Fruit fly (Drosophila melanogaster) whole organism, pupa: ENCODE data around the gene Nse1.

Experiments used
- CG10348 ChIP-seq: fragments of 200-800 bp; sonication (Bioruptor generic); IDR thresholded peaks from 2 replicates; pipeline ENCODE4 v1.3.6; 2022; ENCODE audit warnings: missing biosample characterization, missing genetic modification characterization
- CG12605 ChIP-seq: fragments of 200-800 bp; sonication (Bioruptor generic); IDR thresholded peaks from 2 replicates; pipeline ENCODE4 v1.3.6; 2022; ENCODE audit warnings: missing biosample characterization, missing genetic modification characterization
- CG13204 ChIP-seq: fragments of 200-800 bp; sonication (Bioruptor generic); optimal IDR thresholded peaks from 2 replicates; lab custom pipeline; 2018; ENCODE audit warnings: missing biosample characterization, mild to moderate bottlenecking, missing genetic modification characterization, moderate library complexity
- CG14655 ChIP-seq: fragments of 200-800 bp; sonication (Bioruptor generic); optimal IDR thresholded peaks from 3 replicates; lab custom pipeline; 2017; ENCODE audit warnings: mild to moderate bottlenecking, missing biosample characterization, missing genetic modification reagents, missing genetic modification characterization
- CG15710 ChIP-seq: fragments of 200-800 bp; sonication (Bioruptor generic); optimal IDR thresholded peaks from 2 replicates; lab custom pipeline; 2018; ENCODE audit warnings: missing biosample characterization, mild to moderate bottlenecking, missing genetic modification characterization, moderate library complexity
- CG17806 ChIP-seq: fragments of 200-800 bp; sonication (Bioruptor generic); optimal IDR thresholded peaks from 2 replicates; lab custom pipeline; 2018; ENCODE audit warnings: missing biosample characterization, mild to moderate bottlenecking, missing genetic modification characterization, moderate library complexity
- CG32121 ChIP-seq: fragments of 200-800 bp; sonication (Bioruptor generic); IDR thresholded peaks from 2 replicates; pipeline ENCODE4 v1.3.6; 2022; ENCODE audit warnings: missing biosample characterization, missing genetic modification characterization
- CG34367 ChIP-seq: fragments of 200-800 bp; sonication (Bioruptor generic); optimal IDR thresholded peaks from 2 replicates; lab custom pipeline; 2018; ENCODE audit warnings: missing biosample characterization, mild to moderate bottlenecking, missing genetic modification characterization
- CG4496 ChIP-seq: fragments of 200-800 bp; sonication (Bioruptor generic); IDR thresholded peaks from 3 replicates; pipeline ENCODE4 v1.3.6; 2022; ENCODE audit warnings: missing biosample characterization, missing genetic modification characterization
- CG8159 ChIP-seq: fragments of 200-800 bp; sonication (Bioruptor generic); optimal IDR thresholded peaks from 3 replicates; lab custom pipeline; 2018; ENCODE audit warnings: missing biosample characterization, mild to moderate bottlenecking, missing genetic modification characterization, moderate library complexity
- CG8301 ChIP-seq: fragments of 200-800 bp; sonication (Bioruptor generic); optimal IDR thresholded peaks from 2 replicates; lab custom pipeline; 2018; ENCODE audit warnings: missing biosample characterization, mild to moderate bottlenecking, missing genetic modification characterization
- CG9948 ChIP-seq: fragments of 200-800 bp; sonication (Bioruptor generic); optimal IDR thresholded peaks from 2 replicates; lab custom pipeline; 2018; ENCODE audit warnings: missing biosample characterization, mild to moderate bottlenecking, missing genetic modification characterization, moderate library complexity
- D1 ChIP-seq: fragments of 200-800 bp; sonication (Bioruptor generic); optimal IDR thresholded peaks from 2 replicates; lab custom pipeline; 2018; ENCODE audit warnings: missing biosample characterization, mild to moderate bottlenecking, missing genetic modification characterization, moderate library complexity
- EcR ChIP-seq: fragments of 200-800 bp; sonication (Bioruptor generic); optimal IDR thresholded peaks from 3 replicates; lab custom pipeline; 2019; ENCODE audit warnings: missing biosample characterization, missing genetic modification characterization, mild to moderate bottlenecking, moderate library complexity, missing genetic modification reagents
- Ets98B ChIP-seq: fragments of 200-800 bp; sonication (Bioruptor generic); IDR thresholded peaks from 2 replicates; pipeline ENCODE4 v1.3.6; 2022; ENCODE audit warnings: missing biosample characterization, missing genetic modification characterization
- Pif1A ChIP-seq: fragments of 200-800 bp; sonication (Bioruptor generic); optimal IDR thresholded peaks from 3 replicates; lab custom pipeline; 2016; ENCODE audit warnings: missing biosample characterization, missing genetic modification characterization
- Pif1B ChIP-seq: fragments of 200-800 bp; sonication (Bioruptor generic); optimal IDR thresholded peaks from 3 replicates; lab custom pipeline; 2016; ENCODE audit warnings: missing biosample characterization, missing genetic modification characterization
- Snoo ChIP-seq: fragments of 200-800 bp; sonication (Bioruptor generic); optimal IDR thresholded peaks from 3 replicates; lab custom pipeline; 2017; ENCODE audit warnings: missing biosample characterization, mild to moderate bottlenecking, missing genetic modification characterization, inconsistent platforms
- fd96Ca ChIP-seq: fragments of 200-800 bp; sonication (Bioruptor generic); IDR thresholded peaks from 3 replicates; pipeline ENCODE4 v1.3.6; 2022; ENCODE audit warnings: missing biosample characterization, missing genetic modification characterization
- gl ChIP-seq: fragments of 200-800 bp; sonication (Bioruptor generic); optimal IDR thresholded peaks from 2 replicates; lab custom pipeline; 2018; ENCODE audit warnings: missing biosample characterization, mild to moderate bottlenecking, missing genetic modification characterization
- rn ChIP-seq: fragments of 200-800 bp; sonication (Bioruptor generic); IDR thresholded peaks from 2 replicates; pipeline ENCODE4 v1.3.6; 2022; ENCODE audit warnings: missing biosample characterization, missing genetic modification characterization

The Nse1 gene

DNA sequence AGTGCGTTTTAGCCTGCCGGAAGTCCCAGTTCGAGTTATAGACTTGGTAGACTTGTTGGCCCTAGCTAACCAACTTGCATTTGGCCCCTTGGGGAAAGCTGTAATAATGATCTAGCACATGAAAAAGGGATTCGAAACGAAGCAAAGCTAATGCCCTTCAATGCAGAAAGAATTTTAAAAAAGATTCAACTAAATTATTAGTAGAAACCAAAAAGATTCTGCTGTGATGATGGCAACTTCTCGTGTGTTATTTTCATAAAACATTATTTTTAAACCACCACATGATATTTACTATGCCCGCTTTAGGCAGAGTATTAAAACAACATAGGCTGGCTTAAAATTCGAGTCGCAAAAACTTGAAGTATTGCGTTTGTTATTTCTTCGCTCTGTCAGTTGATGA lies 14.6 kb upstream of the Nse1 start:
- TF ChIP-seq fd96Ca, result no peak
- no peak for TF ChIP-seq Ets98B (GFP tag; lab: Robert Waterston, UW)
- TF ChIP-seq D1, result no peak
- TF ChIP-seq CG13204 (GFP tag; lab: Kevin White, UChicago), result no peak
- no peak for TF ChIP-seq gl (tag; lab: Kevin White, UChicago)
- TF ChIP-seq CG8301 (tag; lab: Kevin White, UChicago), result peak; percentile 30
- TF ChIP-seq CG34367 (tag; lab: Kevin White, UChicago), result peak; percentile 14
- TF ChIP-seq rn (GFP tag; lab: Robert Waterston, UW), result no peak
- no peak for TF ChIP-seq CG10348
- TF ChIP-seq Pif1B (GFP tag; lab: Kevin White, UChicago), result no peak
- no peak for TF ChIP-seq CG4496
- TF ChIP-seq CG12605, result no peak
- peak; percentile 22 for TF ChIP-seq Pif1A (GFP tag; lab: Kevin White, UChicago)
- TF ChIP-seq CG32121 (GFP tag; lab: Robert Waterston, UW), result no peak
- TF ChIP-seq CG14655 (GFP tag; lab: Kevin White, UChicago), result peak; percentile 59
- TF ChIP-seq CG9948 (tag; lab: Kevin White, UChicago), result peak; percentile 25
- no peak for TF ChIP-seq Snoo (tag; lab: Kevin White, UChicago)
- TF ChIP-seq CG15710 (tag; lab: Kevin White, UChicago), result peak; percentile 1
- peak; percentile 4 for TF ChIP-seq CG8159
- no peak for TF ChIP-seq EcR (GFP tag; lab: Kevin White, UChicago)
- TF ChIP-seq CG17806 (tag; lab: Kevin White, UChicago), result peak; percentile 33

DNA sequence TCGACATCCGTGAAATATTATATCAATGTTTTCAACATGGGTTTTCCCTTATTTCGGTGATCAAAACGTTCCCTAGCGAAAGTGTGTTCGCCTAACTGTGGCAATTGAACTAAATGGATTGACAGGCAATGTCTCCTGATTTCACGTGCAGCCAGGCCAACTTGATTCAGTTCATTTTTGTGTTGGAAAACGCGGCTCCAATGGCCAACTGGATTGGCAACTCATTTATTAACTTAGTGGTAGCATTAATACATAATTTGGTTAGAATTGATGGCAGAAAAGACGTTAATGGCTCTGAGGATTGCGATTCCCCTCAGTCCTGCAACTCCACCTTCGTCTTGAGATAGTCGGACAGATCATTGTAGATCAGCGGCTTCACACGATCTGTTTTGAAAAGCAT lies 9.2 kb upstream of the Nse1 start, which contains the start of gene CG11327:
Gene CG11327 (minus strand): TSS at position 101 of the 400 bp plus-strand sequence.
- TF ChIP-seq CG10348 (no peak), CG15710 (tag; lab: Kevin White, UChicago) (no peak), CG17806 (tag; lab: Kevin White, UChicago) (no peak), CG8301 (tag; lab: Kevin White, UChicago) (no peak), CG4496 (no peak), fd96Ca (no peak), Pif1A (GFP tag; lab: Kevin White, UChicago) (no peak), CG9948 (tag; lab: Kevin White, UChicago) (no peak), CG13204 (GFP tag; lab: Kevin White, UChicago) (no peak)
- TF ChIP-seq, all 21 proteins: peak for 0

DNA sequence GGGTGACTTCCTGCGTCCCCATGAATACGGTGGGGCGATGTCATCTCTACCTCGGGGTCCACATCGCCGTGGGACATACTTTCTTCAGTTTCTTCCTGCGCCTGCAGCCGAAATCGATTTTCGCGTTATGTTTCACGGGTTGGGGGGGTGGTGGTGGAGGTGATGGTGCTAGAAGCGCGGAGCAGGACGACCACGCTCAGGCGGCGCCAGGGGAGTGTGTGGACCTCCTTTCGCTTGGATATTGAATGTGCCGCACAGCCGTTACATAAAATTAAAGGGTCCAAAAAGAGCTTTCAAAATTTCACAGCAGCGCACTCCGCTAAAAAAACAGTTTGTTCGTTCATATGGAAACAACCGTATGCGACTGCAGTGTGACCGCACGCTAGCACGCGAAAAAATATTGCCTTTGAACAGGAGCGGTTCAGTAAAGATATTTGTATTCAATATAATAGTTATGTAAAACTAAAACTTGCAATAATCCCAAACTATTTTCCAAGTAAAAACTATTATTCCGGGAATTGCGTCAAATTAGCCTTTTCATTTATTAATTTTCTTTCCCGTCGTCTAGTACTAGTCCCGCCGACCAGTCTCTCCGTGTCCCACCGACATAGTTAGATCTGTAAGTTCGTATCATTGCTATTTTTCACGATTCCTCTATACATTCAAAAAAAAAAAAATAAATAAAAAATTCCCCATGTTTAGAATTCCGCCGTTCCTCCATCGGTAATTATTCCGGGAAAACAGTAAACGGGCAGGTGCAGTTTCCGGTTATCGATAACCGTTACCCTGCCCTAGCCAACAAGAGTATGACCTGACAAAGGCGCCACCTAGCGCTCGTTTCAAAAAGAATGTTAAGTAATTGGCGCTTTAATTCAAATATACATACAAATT lies 6.8 kb upstream of the Nse1 start, which contains the start of gene Nhe3:
Gene Nhe3 (minus strand): TSS at position 373 of the 891 bp plus-strand sequence.
- TF ChIP-seq CG34367 (tag; lab: Kevin White, UChicago), result no peak
- peak; percentile 34 for TF ChIP-seq Pif1A (GFP tag; lab: Kevin White, UChicago)
- TF ChIP-seq EcR (GFP tag; lab: Kevin White, UChicago), result no peak
- no peak for TF ChIP-seq CG9948 (tag; lab: Kevin White, UChicago)
- TF ChIP-seq CG8301 (tag; lab: Kevin White, UChicago), result no peak
- peak; percentile 55; the same call in 1 of the 2 replicates for TF ChIP-seq CG12605
- no peak for TF ChIP-seq D1
- peak; percentile 21 for TF ChIP-seq Pif1B (GFP tag; lab: Kevin White, UChicago)
- no peak for TF ChIP-seq CG10348
- TF ChIP-seq CG14655 (GFP tag; lab: Kevin White, UChicago), result no peak
- peak; percentile 19; the same call in 1 of the 2 replicates for TF ChIP-seq rn (GFP tag; lab: Robert Waterston, UW)
- TF ChIP-seq Ets98B (GFP tag; lab: Robert Waterston, UW), result peak; percentile 70
- peak; percentile 54 for TF ChIP-seq CG17806 (tag; lab: Kevin White, UChicago)
- TF ChIP-seq CG32121 (GFP tag; lab: Robert Waterston, UW), result peak; percentile 68
- TF ChIP-seq gl (tag; lab: Kevin White, UChicago), result no peak
- peak; percentile 65 for TF ChIP-seq CG15710 (tag; lab: Kevin White, UChicago)
- peak; percentile 79 for TF ChIP-seq Snoo (tag; lab: Kevin White, UChicago)
- no peak for TF ChIP-seq CG8159
- peak; percentile 77 for TF ChIP-seq CG4496
- TF ChIP-seq fd96Ca, result peak; percentile 78
- TF ChIP-seq CG13204 (GFP tag; lab: Kevin White, UChicago), result no peak

DNA sequence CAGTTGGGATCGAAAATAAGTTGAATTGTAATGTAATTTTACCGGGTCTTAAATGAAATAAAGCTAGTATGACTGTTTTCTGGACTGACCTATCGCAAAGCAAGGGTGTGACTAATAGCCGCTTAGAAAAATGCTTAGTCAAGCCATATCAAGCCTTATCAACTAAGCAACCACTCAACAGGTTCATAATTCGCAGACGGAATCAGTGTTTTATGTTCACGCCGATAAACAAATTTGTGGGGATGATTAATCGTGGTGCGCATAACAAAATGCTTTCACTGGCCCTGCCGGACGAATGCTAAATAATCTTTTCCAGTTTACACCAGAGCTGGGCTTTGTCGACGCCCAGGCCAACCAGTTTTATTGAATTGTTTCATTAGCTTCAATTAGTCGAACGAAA lies 5.5 kb upstream of the Nse1 start:
- TF ChIP-seq gl (tag; lab: Kevin White, UChicago) (no peak), CG8301 (tag; lab: Kevin White, UChicago) (no peak), CG8159 (no peak), CG4496 (no peak), fd96Ca (no peak), CG13204 (GFP tag; lab: Kevin White, UChicago) (no peak), rn (GFP tag; lab: Robert Waterston, UW) (no peak), CG15710 (tag; lab: Kevin White, UChicago) (no peak), CG32121 (GFP tag; lab: Robert Waterston, UW) (no peak), Pif1B (GFP tag; lab: Kevin White, UChicago) (no peak), CG17806 (tag; lab: Kevin White, UChicago) (no peak), CG9948 (tag; lab: Kevin White, UChicago) (no peak), CG12605 (no peak), CG10348 (no peak), Ets98B (GFP tag; lab: Robert Waterston, UW) (no peak), CG14655 (GFP tag; lab: Kevin White, UChicago) (no peak), CG34367 (tag; lab: Kevin White, UChicago) (no peak)
- TF ChIP-seq, all 21 proteins: peak for 0

DNA sequence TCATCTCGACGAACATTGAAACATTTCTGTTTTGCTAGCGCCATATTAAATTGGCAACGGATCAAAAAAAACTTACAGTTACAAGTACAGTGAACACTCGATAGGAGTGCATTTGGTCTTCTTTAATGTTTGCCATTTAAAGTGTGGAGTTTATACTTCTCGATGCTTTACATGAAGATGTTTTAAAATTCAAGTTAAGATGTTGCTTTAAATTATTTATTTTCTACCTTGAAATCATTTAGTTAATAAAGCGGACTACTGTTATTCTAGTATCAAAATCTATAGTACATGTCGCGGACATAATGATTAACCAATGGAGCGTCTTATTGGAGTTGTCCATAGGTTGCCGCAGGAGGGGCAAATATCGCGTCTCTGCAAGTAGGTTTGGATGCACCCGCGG lies 890 bp downstream of the Nse1 start, which contains the start of gene cort:
Gene cort (minus strand): TSS at position 101 of the 400 bp plus-strand sequence.
- TF ChIP-seq fd96Ca (no peak), CG34367 (tag; lab: Kevin White, UChicago) (no peak), rn (GFP tag; lab: Robert Waterston, UW) (no peak), CG14655 (GFP tag; lab: Kevin White, UChicago) (no peak), CG8301 (tag; lab: Kevin White, UChicago) (no peak), CG8159 (no peak), EcR (GFP tag; lab: Kevin White, UChicago) (no peak), CG12605 (no peak), gl (tag; lab: Kevin White, UChicago) (no peak)
